Worm (Caenorhabditis elegans): ENCODE results near the gene hlh-26.
A peak's percentile ranks its signal among the peaks of the same experiment; 100 is the strongest.
"Not testable (repeated sequence)": the region's sequence is repeated elsewhere in the genome, so short reads cannot be mapped to it uniquely, and the experiment has no call there.

Gene hlh-26

ce11 chrII:5543476-5544144 is 10.1 kb upstream of the hlh-26 start (continued):
- peak; percentile 69 to 72 for TF ChIP-seq rec-8 (tag; optimal IDR thresholded peaks at IDR 0.05)
- TF ChIP-seq atf-7 (tag; optimal IDR thresholded peaks at IDR 0.05), result peak; percentile 98
- TF ChIP-seq madf-8 (GFP tag; conservative IDR thresholded peaks at IDR 0.05), result peak; percentile 49
- peak; percentile 72; the same call in 1 of the 2 replicates for TF ChIP-seq aptf-2 (GFP tag; conservative IDR thresholded peaks at IDR 0.05)
- TF ChIP-seq Y79H2A.3 (GFP tag; conservative IDR thresholded peaks at IDR 0.05), result peak; percentile 68; the same call in 1 of the 2 replicates
- TF ChIP-seq rpc-1 (optimal IDR thresholded peaks at IDR 0.05), result peak; percentile 8
- peak; percentile 5 for TF ChIP-seq rpc-1 (tag; optimal IDR thresholded peaks at IDR 0.05)
- TF ChIP-seq sptf-2 (GFP tag; optimal IDR thresholded peaks at IDR 0.05), result peak; percentile 10
- peak; percentile 69 for TF ChIP-seq nhr-90 (tag; optimal IDR thresholded peaks at IDR 0.05)
- TF ChIP-seq snpc-1.3 (tag; optimal IDR thresholded peaks at IDR 0.05; ENCODE audit: insufficient read depth), result peak; percentile 77

- no peak for TF ChIP-seq F57A8.1 (GFP tag; optimal IDR thresholded peaks at IDR 0.05)
Observed at ce11 chrII:5541685-5542084, 8.1 kb upstream of the hlh-26 start, which contains the start of gene C17C3.24. Gene C17C3.24, minus strand, starts transcription at chrII:5541785.

- not testable (repeated sequence) for TF ChIP-seq tbx-9 (tag; optimal IDR thresholded peaks at IDR 0.05; ENCODE audit: borderline replicate concordance); F39B2.1 (GFP tag; IDR thresholded peaks at IDR 0.05); mxl-1 (tag; optimal IDR thresholded peaks at IDR 0.05)
Observed at ce11 chrII:5540113-5540512, 6.6 kb upstream of the hlh-26 start, which contains the start of gene hlh-27. Gene hlh-27, minus strand, starts transcription at chrII:5540213.

- TF ChIP-seq tlf-1 (GFP tag; optimal IDR thresholded peaks at IDR 0.05) (no peak), nhr-90 (tag; optimal IDR thresholded peaks at IDR 0.05) (no peak), ceh-58 (GFP tag; IDR thresholded peaks at IDR 0.05) (no peak), let-526 (GFP tag; IDR thresholded peaks at IDR 0.05) (no peak), F39B2.1 (GFP tag; IDR thresholded peaks at IDR 0.05) (no peak), snpc-1.3 (tag; optimal IDR thresholded peaks at IDR 0.05; ENCODE audit: insufficient read depth) (no peak)
Observed at ce11 chrII:5537524-5537923, 4.0 kb upstream of the hlh-26 start, which contains the start of gene C17C3.11. Gene C17C3.11, plus strand, starts transcription at chrII:5537824.

ce11 chrII:5537078-5537477 is 3.5 kb upstream of the hlh-26 start:
- no peak for TF ChIP-seq B0336.3 (GFP tag; IDR thresholded peaks at IDR 0.05)
- peak; percentile 39; the same call in 1 of the 2 replicates for TF ChIP-seq attf-3 (GFP tag; conservative IDR thresholded peaks at IDR 0.05)

- TF ChIP-seq somi-1 (GFP tag; optimal IDR thresholded peaks at IDR 0.05); sdz-38 (tag; optimal IDR thresholded peaks at IDR 0.05); B0336.3 (GFP tag; IDR thresholded peaks at IDR 0.05): not testable (repeated sequence)
Observed at ce11 chrII:5534939-5535338, 1.4 kb upstream of the hlh-26 start, which contains the start of gene hlh-25. Gene hlh-25, plus strand, starts transcription at chrII:5535239.

ce11 chrII:5531855-5532328 is 1.6 kb downstream of the hlh-26 start, which contains the start of gene C17C3.9:
Gene C17C3.9, minus strand, starts transcription at chrII:5532278.
- TF ChIP-seq mxl-1 (tag; optimal IDR thresholded peaks at IDR 0.05) (no peak), ceh-58 (GFP tag; IDR thresholded peaks at IDR 0.05) (no peak), bed-1 (GFP tag; IDR thresholded peaks at IDR 0.05) (no peak), aptf-3 (GFP tag; IDR thresholded peaks at IDR 0.05) (no peak)

- TF ChIP-seq ztf-3 (GFP tag; optimal IDR thresholded peaks at IDR 0.05), result no peak
- TF ChIP-seq efl-1 (GFP tag; optimal IDR thresholded peaks at IDR 0.05), result peak; percentile 13
Observed at ce11 chrII:5527841-5528240, 5.7 kb downstream of the hlh-26 start, which contains the start of gene ZK177.1. Gene ZK177.1, plus strand, starts transcription at chrII:5528141.
